Worm (Caenorhabditis elegans): ENCODE results near the gene T08B6.9.

T08B6.9 gene

DNA sequence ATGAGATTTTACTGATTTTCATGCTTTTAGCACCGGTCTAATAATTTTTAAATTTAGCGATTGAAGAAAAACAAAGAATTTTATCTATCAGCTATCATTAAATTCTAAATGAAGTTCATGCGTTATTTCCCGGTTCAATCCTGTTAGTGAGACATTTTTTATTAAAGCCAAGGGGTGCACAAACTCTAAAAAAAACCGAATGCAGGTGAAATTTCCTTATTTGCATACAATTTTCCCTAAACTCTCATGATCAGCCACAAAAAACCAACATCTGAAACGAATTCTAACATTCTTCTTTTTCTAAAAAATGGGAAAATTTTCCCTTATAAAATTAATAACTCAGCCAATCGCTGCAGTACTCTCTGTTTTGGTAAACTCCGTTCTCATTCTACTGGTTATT lies 22.4 kb downstream of the T08B6.9 start, which contains the start of gene str-156:
Gene str-156, plus strand, starts transcription at position 301 of the 400 bp plus-strand sequence.
- no peak for TF ChIP-seq bed-3 (GFP tag; optimal IDR thresholded peaks at IDR 0.05)
- TF ChIP-seq zip-8 (tag; optimal IDR thresholded peaks at IDR 0.05), result no peak
- TF ChIP-seq unc-120 (tag; optimal IDR thresholded peaks at IDR 0.05; ENCODE audit: poor library complexity, severe bottlenecking), result no peak
- TF ChIP-seq nhr-12 (tag; optimal IDR thresholded peaks at IDR 0.05), result no peak
- no peak for TF ChIP-seq snpc-4 (tag; optimal IDR thresholded peaks at IDR 0.05)
- TF ChIP-seq ceh-39 (tag; optimal IDR thresholded peaks at IDR 0.05), result no peak
- TF ChIP-seq tbx-8 (GFP tag; optimal IDR thresholded peaks at IDR 0.05), result no peak
- TF ChIP-seq M03D4.4 (tag; optimal IDR thresholded peaks at IDR 0.05), result no peak

DNA sequence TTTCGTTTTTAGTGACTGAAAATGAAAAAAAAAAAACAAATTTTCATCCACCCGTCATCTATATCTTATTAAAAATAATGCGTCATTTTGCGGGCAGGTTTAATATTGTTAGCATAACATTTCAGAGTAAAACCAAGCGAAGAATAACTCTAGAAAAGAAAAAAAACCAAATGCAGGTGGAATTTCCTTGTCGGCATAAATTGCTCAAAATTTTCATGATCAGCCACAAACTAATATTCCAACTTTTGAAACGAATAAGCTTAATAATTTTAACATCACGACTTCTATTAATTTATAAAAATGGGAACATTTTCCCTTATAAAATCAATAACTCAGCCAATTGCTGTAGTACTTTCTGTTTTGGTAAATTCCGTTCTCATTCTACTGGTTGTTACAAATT lies 25.0 kb downstream of the T08B6.9 start, which contains the start of gene str-155:
Gene str-155, plus strand, starts transcription at position 301 of the 400 bp plus-strand sequence.
- TF ChIP-seq sem-2 (GFP tag; optimal IDR thresholded peaks at IDR 0.05), result no peak
- no peak for TF ChIP-seq zip-8 (tag; optimal IDR thresholded peaks at IDR 0.05)
- no peak for TF ChIP-seq sptf-1 (tag; optimal IDR thresholded peaks at IDR 0.05)

DNA sequence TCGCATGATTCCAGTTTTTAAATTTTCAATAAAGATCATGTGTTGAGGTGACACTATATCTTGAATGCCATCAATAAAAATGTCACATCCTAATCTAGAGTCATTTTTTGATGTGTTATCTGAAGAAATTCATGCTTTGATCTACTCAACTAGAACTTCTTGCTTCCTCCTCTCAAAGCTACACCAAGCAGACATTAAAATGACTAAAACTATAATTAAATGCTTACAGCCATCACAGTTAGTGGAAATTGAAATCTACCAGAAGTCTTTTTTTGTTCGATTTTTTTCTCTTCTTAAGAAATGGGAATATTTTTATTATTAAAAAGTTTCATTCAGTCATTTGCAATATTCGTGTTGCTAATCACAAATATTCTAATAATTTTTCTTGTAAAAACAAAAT lies 27.1 kb downstream of the T08B6.9 start, which contains the start of gene str-158:
Gene str-158, plus strand, starts transcription at position 301 of the 400 bp plus-strand sequence.
- TF ChIP-seq lin-13 (tag; optimal IDR thresholded peaks at IDR 0.05) (no peak), tbx-8 (GFP tag; optimal IDR thresholded peaks at IDR 0.05) (no peak), mab-5 (tag; optimal IDR thresholded peaks at IDR 0.05) (no peak), M03D4.4 (tag; optimal IDR thresholded peaks at IDR 0.05) (no peak), lsy-2 (tag; optimal IDR thresholded peaks at IDR 0.05) (no peak), elt-1 (tag; optimal IDR thresholded peaks at IDR 0.05; ENCODE audit: borderline replicate concordance, insufficient read depth) (no peak), elt-3 (tag; optimal IDR thresholded peaks at IDR 0.05) (no peak), zip-8 (tag; optimal IDR thresholded peaks at IDR 0.05) (no peak), snpc-4 (tag; optimal IDR thresholded peaks at IDR 0.05) (no peak), sem-2 (GFP tag; optimal IDR thresholded peaks at IDR 0.05) (no peak), bed-3 (GFP tag; optimal IDR thresholded peaks at IDR 0.05) (no peak), ceh-43 (GFP tag; optimal IDR thresholded peaks at IDR 0.05) (no peak), drap-1 (GFP tag; optimal IDR thresholded peaks at IDR 0.05) (no peak), ceh-83 (GFP tag; optimal IDR thresholded peaks at IDR 0.05) (no peak), mep-1 (tag; optimal IDR thresholded peaks at IDR 0.05) (no peak), unc-62 (GFP tag; optimal IDR thresholded peaks at IDR 0.05) (no peak), nhr-12 (tag; optimal IDR thresholded peaks at IDR 0.05) (no peak), nhr-28 (tag; optimal IDR thresholded peaks at IDR 0.05) (no peak)

DNA sequence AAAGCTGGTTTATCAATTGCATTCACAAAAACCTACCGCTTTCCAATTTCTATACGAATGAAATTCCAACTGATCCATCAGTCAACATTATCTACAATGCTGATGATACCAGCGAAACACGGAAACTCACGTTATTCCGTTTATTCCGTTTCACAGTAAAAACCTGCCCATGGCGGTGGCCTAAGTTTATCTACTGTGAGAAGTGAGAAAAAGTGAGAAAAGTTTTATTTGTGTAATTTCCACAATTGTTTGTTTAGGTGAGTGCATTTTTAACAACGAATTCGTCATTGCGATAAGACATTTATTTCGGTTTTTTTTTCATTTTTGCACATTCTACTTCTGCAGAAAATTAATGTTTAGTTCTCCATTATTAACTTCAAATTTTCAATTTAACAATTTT lies 39.4 kb downstream of the T08B6.9 start, which contains the start of gene Y9C9A.8:
Gene Y9C9A.8, plus strand, starts transcription at position 301 of the 400 bp plus-strand sequence.
- TF ChIP-seq elt-1 (tag; optimal IDR thresholded peaks at IDR 0.05; ENCODE audit: borderline replicate concordance, insufficient read depth), result no peak
- TF ChIP-seq tbx-8 (GFP tag; optimal IDR thresholded peaks at IDR 0.05), result no peak
- no peak for TF ChIP-seq blmp-1 (tag; optimal IDR thresholded peaks at IDR 0.05)
- TF ChIP-seq sem-2 (GFP tag; optimal IDR thresholded peaks at IDR 0.05), result no peak
- no peak for TF ChIP-seq nhr-28 (tag; optimal IDR thresholded peaks at IDR 0.05)
- TF ChIP-seq ztf-11 (tag; optimal IDR thresholded peaks at IDR 0.05), result no peak
- TF ChIP-seq lsy-2 (tag; optimal IDR thresholded peaks at IDR 0.05), result no peak
- no peak for TF ChIP-seq nhr-2 (tag; optimal IDR thresholded peaks at IDR 0.05)
- no peak for TF ChIP-seq bed-3 (GFP tag; optimal IDR thresholded peaks at IDR 0.05)
- no peak for TF ChIP-seq lin-32 (GFP tag; optimal IDR thresholded peaks at IDR 0.05)
- TF ChIP-seq ceh-39 (tag; optimal IDR thresholded peaks at IDR 0.05), result no peak

DNA sequence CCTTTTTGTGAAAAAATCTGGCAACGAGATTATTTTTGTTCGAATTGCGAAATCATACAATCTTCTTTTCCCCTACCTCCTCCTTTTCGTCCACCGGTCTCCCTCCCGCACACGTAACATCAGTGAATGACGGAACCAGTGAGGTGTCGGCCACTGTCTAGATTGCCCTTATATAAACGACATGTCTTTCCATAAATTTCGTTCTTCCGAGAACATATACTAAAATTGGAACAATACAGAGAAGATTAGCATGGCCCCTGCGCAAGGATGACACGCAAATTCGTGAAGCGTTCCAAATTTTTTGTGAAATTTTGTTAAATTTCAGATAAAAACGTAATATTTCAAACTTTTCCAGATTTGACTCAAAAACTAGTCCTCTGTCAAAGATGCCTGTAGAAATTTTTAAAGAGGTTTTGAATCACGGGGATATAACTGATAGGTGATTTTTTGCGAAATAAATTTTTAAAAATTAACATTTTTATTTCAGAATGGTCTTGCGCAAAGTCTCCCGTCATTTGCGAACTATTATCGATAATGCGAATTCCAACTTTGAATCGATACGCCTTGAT lies 40.2 kb downstream of the T08B6.9 start:
- TF ChIP-seq mep-1 (tag; optimal IDR thresholded peaks at IDR 0.05), result no peak
- TF ChIP-seq sptf-1 (tag; optimal IDR thresholded peaks at IDR 0.05), result no peak
- TF ChIP-seq mls-2 (tag; optimal IDR thresholded peaks at IDR 0.05), result no peak
- TF ChIP-seq lsy-2 (tag; optimal IDR thresholded peaks at IDR 0.05), result no peak
- no peak for TF ChIP-seq nhr-28 (tag; optimal IDR thresholded peaks at IDR 0.05)
- TF ChIP-seq hlh-1 (tag; optimal IDR thresholded peaks at IDR 0.05), result no peak
- TF ChIP-seq zip-8 (tag; optimal IDR thresholded peaks at IDR 0.05), result no peak
- TF ChIP-seq lin-13 (tag; optimal IDR thresholded peaks at IDR 0.05), result no peak
- TF ChIP-seq ceh-83 (GFP tag; optimal IDR thresholded peaks at IDR 0.05), result no peak
- no peak for TF ChIP-seq elt-3 (tag; optimal IDR thresholded peaks at IDR 0.05)
- TF ChIP-seq pha-4 (tag; optimal IDR thresholded peaks at IDR 0.05), result no peak
- TF ChIP-seq unc-39 (tag; optimal IDR thresholded peaks at IDR 0.05), result no peak
- no peak for TF ChIP-seq snpc-4 (tag; optimal IDR thresholded peaks at IDR 0.05)
- no peak for TF ChIP-seq mab-5 (tag; optimal IDR thresholded peaks at IDR 0.05)
- no peak for TF ChIP-seq sem-2 (GFP tag; optimal IDR thresholded peaks at IDR 0.05)
- no peak for TF ChIP-seq nhr-2 (tag; optimal IDR thresholded peaks at IDR 0.05)
- TF ChIP-seq ham-2 (GFP tag; optimal IDR thresholded peaks at IDR 0.05), result no peak
- TF ChIP-seq lin-32 (GFP tag; optimal IDR thresholded peaks at IDR 0.05), result no peak
- no peak for TF ChIP-seq ztf-11 (tag; optimal IDR thresholded peaks at IDR 0.05)
